Worm (Caenorhabditis elegans) whole organism, young adult: ENCODE data around the gene Y82E9BR.6.

Source experiments
- F52B5.7 ChIP-seq: sonication (generic microtip); optimal IDR thresholded peaks from 2 replicates; lab custom pipeline; 2016; ENCODE audit warnings: mild to moderate bottlenecking, missing genetic modification characterization, missing compliant biosample characterization
- ama-1 ChIP-seq, 3 experiments: fragments of 150-350 bp in 1 of 3; sonication (generic microtip) in 2 of 3; optimal IDR thresholded peaks; 2 replicates each; lab custom pipeline; 2014 to 2018; ENCODE audit warnings: missing biosample characterization in 2 of 3, missing genetic modification characterization in 2 of 3, missing genetic modification reagents in 2 of 3
- aptf-2 ChIP-seq: fragments of 200-800 bp; sonication (Bioruptor generic); conservative IDR thresholded peaks from 2 replicates; pipeline ENCODE4 v1.3.6; 2022; ENCODE audit warnings: missing genetic modification reagents, missing genetic modification characterization, missing compliant biosample characterization
- atf-7 ChIP-seq: sonication (generic microtip); optimal IDR thresholded peaks from 2 replicates; lab custom pipeline; 2017; ENCODE audit warnings: mild to moderate bottlenecking, missing genetic modification characterization, missing compliant biosample characterization
- bed-2 ChIP-seq: fragments of 200-800 bp; sonication (Bioruptor generic); IDR thresholded peaks from 2 replicates; pipeline ENCODE4 v1.3.6; 2022; ENCODE audit warnings: missing genetic modification reagents, missing genetic modification characterization, missing compliant biosample characterization
- ccch-3 ChIP-seq: fragments of 200-800 bp; sonication (Bioruptor generic); optimal IDR thresholded peaks from 2 replicates; lab custom pipeline; 2018; ENCODE audit warnings: mild to moderate bottlenecking, missing genetic modification characterization, missing compliant biosample characterization
- ceh-58 ChIP-seq: fragments of 200-800 bp; sonication (Bioruptor generic); IDR thresholded peaks from 2 replicates; pipeline ENCODE4 v1.3.6; 2022; ENCODE audit warnings: missing genetic modification characterization, missing compliant biosample characterization
- mes-4 ChIP-seq: sonication (generic microtip); optimal IDR thresholded peaks from 2 replicates; lab custom pipeline; 2016; ENCODE audit warnings: missing genotype, missing genetic modification characterization, missing compliant biosample characterization
- nhr-179 ChIP-seq: sonication (generic microtip); optimal IDR thresholded peaks from 2 replicates; lab custom pipeline; 2016; ENCODE audit warnings: mild to moderate bottlenecking, missing genetic modification characterization, missing compliant biosample characterization
- sea-2 ChIP-seq: fragments of 200-800 bp; sonication (Bioruptor generic); IDR thresholded peaks from 2 replicates; pipeline ENCODE4 v1.3.6; 2022; ENCODE audit warnings: missing genetic modification characterization, missing compliant biosample characterization
- ztf-25 ChIP-seq: fragments of 200-800 bp; sonication (Bioruptor generic); IDR thresholded peaks from 2 replicates; pipeline ENCODE4 v1.3.6; 2022; ENCODE audit warnings: missing genetic modification reagents, missing genetic modification characterization, missing compliant biosample characterization

ce11 chrIII:1418709-1419108 is 37.7 kb downstream of the Y82E9BR.6 start:
- TF ChIP-seq sea-2 (GFP tag; lab: Robert Waterston, UW): no peak
- TF ChIP-seq ccch-3 (GFP tag; lab: Kevin White, UChicago): no peak
- no peak for TF ChIP-seq nhr-179 (tag; lab: Kevin White, UChicago)
- TF ChIP-seq ama-1 (optimal IDR thresholded peaks at IDR 0.05; lab: Kevin White, UChicago): no peak
- TF ChIP-seq ama-1 (GFP tag; optimal IDR thresholded peaks at IDR 0.05; lab: Kevin White, UChicago): no peak
- TF ChIP-seq ceh-58 (GFP tag; lab: Robert Waterston, UW): no peak
- no peak for TF ChIP-seq bed-2 (GFP tag; lab: Robert Waterston, UW)
- no peak for TF ChIP-seq mes-4 (tag; lab: Kevin White, UChicago)
- TF ChIP-seq aptf-2 (GFP tag; lab: Robert Waterston, UW): no peak
- no peak for TF ChIP-seq ztf-25 (GFP tag; lab: Robert Waterston, UW)
- TF ChIP-seq atf-7 (tag; lab: Kevin White, UChicago): peak; percentile 56
- TF ChIP-seq F52B5.7: no peak
